Fruit fly (Drosophila melanogaster) whole organism, embryonic: ENCODE measurements around the gene Ssl2.

Experiments used
- Blimp-1 ChIP-seq: fragments of 200-800 bp; sonication (Bioruptor generic); optimal IDR thresholded peaks from 3 replicates; lab custom pipeline; 2018; ENCODE audit warnings: missing biosample characterization, missing genetic modification characterization, mild to moderate bottlenecking, moderate library complexity, missing genetic modification reagents
- BtbVII ChIP-seq: fragments of 200-800 bp; sonication (Bioruptor generic); optimal IDR thresholded peaks from 3 replicates; lab custom pipeline; 2017; ENCODE audit warnings: missing biosample characterization, mild to moderate bottlenecking, missing genetic modification characterization
- CG1024 ChIP-seq: fragments of 200-800 bp; sonication (Bioruptor generic); IDR thresholded peaks from 2 replicates; pipeline ENCODE4 v1.3.6; 2022; ENCODE audit warnings: missing biosample characterization, missing genetic modification characterization
- CG10654 ChIP-seq: fragments of 200-800 bp; sonication (Bioruptor generic); optimal IDR thresholded peaks from 2 replicates; lab custom pipeline; 2016; ENCODE audit warnings: missing biosample characterization, missing genetic modification characterization
- CG11504 ChIP-seq: fragments of 200-800 bp; sonication (Bioruptor generic); optimal IDR thresholded peaks from 3 replicates; lab custom pipeline; 2019; ENCODE audit warnings: missing biosample characterization, mild to moderate bottlenecking, missing genetic modification characterization, moderate library complexity
- CG12299 ChIP-seq: fragments of 200-800 bp; sonication (Bioruptor generic); optimal IDR thresholded peaks from 2 replicates; lab custom pipeline; 2018; ENCODE audit warnings: missing biosample characterization, mild to moderate bottlenecking, missing genetic modification characterization
- CG1233 ChIP-seq: fragments of 200-800 bp; sonication (Bioruptor generic); optimal IDR thresholded peaks from 4 replicates; lab custom pipeline; 2018; ENCODE audit warnings: missing biosample characterization, mild to moderate bottlenecking, missing genetic modification characterization
- CG14667 ChIP-seq: fragments of 200-800 bp; sonication (Bioruptor generic); IDR thresholded peaks from 2 replicates; pipeline ENCODE4 v1.3.6; 2022; ENCODE audit warnings: missing biosample characterization, missing genetic modification characterization
- CG15696 ChIP-seq: fragments of 200-800 bp; sonication (Bioruptor generic); optimal IDR thresholded peaks from 2 replicates; lab custom pipeline; 2019; ENCODE audit warnings: missing biosample characterization, mild to moderate bottlenecking, missing genetic modification characterization, moderate library complexity
- CG1647 ChIP-seq: fragments of 200-800 bp; sonication (Bioruptor generic); optimal IDR thresholded peaks from 3 replicates; lab custom pipeline; 2016; ENCODE audit warnings: missing biosample characterization, missing genetic modification characterization
- CG16779 ChIP-seq: fragments of 200-800 bp; sonication (Bioruptor generic); IDR thresholded peaks from 2 replicates; pipeline ENCODE4 v1.3.6; 2022; ENCODE audit warnings: missing biosample characterization, missing genetic modification characterization
- CG17568 ChIP-seq: fragments of 200-800 bp; sonication (Bioruptor generic); optimal IDR thresholded peaks from 2 replicates; lab custom pipeline; 2018; ENCODE audit warnings: missing biosample characterization, mild to moderate bottlenecking, missing genetic modification characterization, moderate library complexity
- CG17912 ChIP-seq: fragments of 200-800 bp; sonication (Bioruptor generic); optimal IDR thresholded peaks from 2 replicates; lab custom pipeline; 2018; ENCODE audit warnings: missing biosample characterization, mild to moderate bottlenecking, missing genetic modification characterization
- CG30403 ChIP-seq: fragments of 200-800 bp; sonication (Bioruptor generic); optimal IDR thresholded peaks from 3 replicates; lab custom pipeline; 2016; ENCODE audit warnings: missing biosample characterization, missing genetic modification characterization
- CG31441 ChIP-seq: fragments of 200-800 bp; sonication (Bioruptor generic); IDR thresholded peaks from 2 replicates; pipeline ENCODE4 v1.3.6; 2022; ENCODE audit warnings: missing biosample characterization, missing genetic modification characterization
- CG4282 ChIP-seq: fragments of 200-800 bp; sonication (Bioruptor generic); optimal IDR thresholded peaks from 2 replicates; lab custom pipeline; 2016; ENCODE audit warnings: missing biosample characterization, missing genetic modification characterization
- CG4424 ChIP-seq: fragments of 200-800 bp; sonication (Bioruptor generic); optimal IDR thresholded peaks from 3 replicates; lab custom pipeline; 2016; ENCODE audit warnings: missing biosample characterization, missing genetic modification characterization
- CG6254 ChIP-seq: fragments of 200-800 bp; sonication (Bioruptor generic); optimal IDR thresholded peaks from 3 replicates; lab custom pipeline; 2017; ENCODE audit warnings: mild to moderate bottlenecking, missing biosample characterization, missing genetic modification reagents, missing genetic modification characterization
- CG6654 ChIP-seq: fragments of 200-800 bp; sonication (Bioruptor generic); optimal IDR thresholded peaks from 2 replicates; lab custom pipeline; 2017; ENCODE audit warnings: missing biosample characterization, mild to moderate bottlenecking, missing genetic modification characterization
- CG7963 ChIP-seq: fragments of 200-800 bp; sonication (Bioruptor generic); IDR thresholded peaks from 3 replicates; pipeline ENCODE4 v1.3.6; 2022; ENCODE audit warnings: missing biosample characterization, missing genetic modification characterization; ENCODE audit not compliant: partially characterized antibody
- CG8478 ChIP-seq: fragments of >200 bp; optimal IDR thresholded peaks from 2 replicates; lab custom pipeline; 2018
- CG8924 ChIP-seq: fragments of 200-800 bp; optimal IDR thresholded peaks from 3 replicates; lab custom pipeline; 2019; ENCODE audit warnings: missing biosample characterization, mild to moderate bottlenecking, missing genetic modification characterization, moderate library complexity
- Camta ChIP-seq: fragments of 200-800 bp; sonication (Bioruptor generic); optimal IDR thresholded peaks from 2 replicates; lab custom pipeline; 2016; ENCODE audit warnings: missing biosample characterization, missing genetic modification characterization
- Dek ChIP-seq: fragments of 200-800 bp; sonication (Bioruptor generic); optimal IDR thresholded peaks from 3 replicates; lab custom pipeline; 2019; ENCODE audit warnings: missing biosample characterization, mild to moderate bottlenecking, missing genetic modification characterization, moderate library complexity
- Gug ChIP-seq: fragments of 200-800 bp; sonication (Bioruptor generic); IDR thresholded peaks from 4 replicates; pipeline ENCODE4 v1.3.6; 2022; ENCODE audit warnings: missing biosample characterization, missing genetic modification characterization
- HHEX ChIP-seq: fragments of 200-800 bp; sonication (Bioruptor generic); optimal IDR thresholded peaks from 3 replicates; lab custom pipeline; 2017; ENCODE audit warnings: missing biosample characterization, mild to moderate bottlenecking, missing genetic modification characterization, missing genetic modification reagents
- Hr39 ChIP-seq: fragments of >200 bp; optimal IDR thresholded peaks from 2 replicates; lab custom pipeline; 2017
- Oaz ChIP-seq: fragments of 200-800 bp; sonication (Bioruptor generic); IDR thresholded peaks from 2 replicates; pipeline ENCODE4 v1.3.6; 2022; ENCODE audit warnings: missing biosample characterization, missing genetic modification characterization
- Sox100B ChIP-seq: fragments of 200-800 bp; sonication (Bioruptor generic); optimal IDR thresholded peaks from 3 replicates; lab custom pipeline; 2018; ENCODE audit warnings: missing biosample characterization, mild to moderate bottlenecking, missing genetic modification characterization
- Sry-δ ChIP-seq: fragments of 200-800 bp; sonication (Bioruptor generic); optimal IDR thresholded peaks from 2 replicates; lab custom pipeline; 2016; ENCODE audit warnings: missing biosample characterization, missing genetic modification characterization
- YL-1 ChIP-seq: fragments of 200-800 bp; sonication (Bioruptor generic); optimal IDR thresholded peaks from 3 replicates; lab custom pipeline; 2017; ENCODE audit warnings: missing biosample characterization, mild to moderate bottlenecking, missing genetic modification characterization
- amos ChIP-seq: fragments of 200-800 bp; sonication (Bioruptor generic); IDR thresholded peaks from 2 replicates; pipeline ENCODE4 v1.3.6; 2022; ENCODE audit warnings: missing biosample characterization, missing genetic modification characterization; ENCODE audit not compliant: partially characterized antibody
- aop ChIP-seq: fragments of 200-800 bp; sonication (Bioruptor generic); IDR thresholded peaks from 2 replicates; pipeline ENCODE4 v1.3.6; 2022; ENCODE audit warnings: missing biosample characterization, missing genetic modification characterization
- crol ChIP-seq: fragments of 200-800 bp; sonication (Bioruptor generic); IDR thresholded peaks from 2 replicates; pipeline ENCODE4 v1.3.6; 2022; ENCODE audit warnings: missing biosample characterization, missing genetic modification characterization
- crp ChIP-seq, 2 experiments: fragments of 200-800 bp; sonication (Bioruptor generic); optimal IDR thresholded peaks; 2 replicates in 1 of 2; 3 replicates in 1 of 2; lab custom pipeline; 2017; ENCODE audit warnings: missing biosample characterization in 2 of 2, missing genetic modification characterization in 2 of 2, mild to moderate bottlenecking in 1 of 2, moderate library complexity in 1 of 2
- emc ChIP-seq: fragments of 200-800 bp; sonication (Bioruptor generic); optimal IDR thresholded peaks from 2 replicates; lab custom pipeline; 2016; ENCODE audit warnings: missing biosample characterization, missing genetic modification characterization
- en ChIP-seq: fragments of 200-800 bp; sonication (Bioruptor generic); optimal IDR thresholded peaks from 2 replicates; lab custom pipeline; 2016; ENCODE audit warnings: missing biosample characterization, missing genetic modification characterization
- esg ChIP-seq: fragments of 200-800 bp; sonication (Bioruptor generic); conservative IDR thresholded peaks from 2 replicates; pipeline ENCODE4 v1.3.6; 2022; ENCODE audit warnings: missing biosample characterization, missing genetic modification characterization
- gcm ChIP-seq: fragments of 200-800 bp; sonication (Bioruptor generic); optimal IDR thresholded peaks from 2 replicates; lab custom pipeline; 2019; ENCODE audit warnings: missing biosample characterization, mild to moderate bottlenecking, missing genetic modification characterization, moderate library complexity
- grau ChIP-seq: fragments of 200-800 bp; optimal IDR thresholded peaks from 3 replicates; lab custom pipeline; 2019; ENCODE audit warnings: missing biosample characterization, mild to moderate bottlenecking, missing genetic modification characterization, moderate library complexity
- hkb ChIP-seq, 2 experiments: fragments of 200-800 bp in 1 of 2; fragments of >200 bp in 1 of 2; sonication (Bioruptor generic) in 1 of 2; IDR thresholded peaks in 1 of 2; optimal IDR thresholded peaks in 1 of 2; 2 replicates each; pipeline versions ENCODE4 v1.3.6 to Lab custom; 2017 to 2022; ENCODE audit warnings: missing biosample characterization in 1 of 2, missing genetic modification characterization in 1 of 2
- jigr1 ChIP-seq: fragments of 200-800 bp; sonication (Bioruptor generic); IDR thresholded peaks from 3 replicates; pipeline ENCODE4 v1.3.6; 2022; ENCODE audit warnings: missing biosample characterization, missing genetic modification characterization
- psq ChIP-seq: fragments of 200-800 bp; sonication (Bioruptor generic); optimal IDR thresholded peaks from 2 replicates; lab custom pipeline; 2017; ENCODE audit warnings: missing biosample characterization, missing genetic modification characterization
- row ChIP-seq: fragments of 200-800 bp; sonication (Bioruptor generic); IDR thresholded peaks from 3 replicates; pipeline ENCODE4 v1.3.6; 2022; ENCODE audit warnings: missing biosample characterization, missing genetic modification characterization
- sisA ChIP-seq: fragments of 200-800 bp; sonication (Bioruptor generic); IDR thresholded peaks from 2 replicates; pipeline ENCODE4 v1.3.6; 2022; ENCODE audit warnings: missing biosample characterization, missing genetic modification characterization
- sqz ChIP-seq: fragments of 200-800 bp; sonication (Bioruptor generic); optimal IDR thresholded peaks from 3 replicates; lab custom pipeline; 2018; ENCODE audit warnings: missing biosample characterization, mild to moderate bottlenecking, missing genetic modification characterization
- stc ChIP-seq: fragments of 200-800 bp; sonication (Bioruptor generic); IDR thresholded peaks from 2 replicates; pipeline ENCODE4 v1.3.6; 2022; ENCODE audit warnings: missing biosample characterization, missing genetic modification characterization
- tll ChIP-seq, 2 experiments: fragments of 200-800 bp in 1 of 2; fragments of >200 bp in 1 of 2; sonication (Bioruptor generic) in 1 of 2; optimal IDR thresholded peaks; 2 replicates each; lab custom pipeline; 2017 to 2019; ENCODE audit warnings: missing biosample characterization in 2 of 2, missing genetic modification characterization in 2 of 2, mild to moderate bottlenecking in 1 of 2, moderate library complexity in 1 of 2
- twi ChIP-seq: fragments of 200-800 bp; optimal IDR thresholded peaks from 2 replicates; lab custom pipeline; 2019; ENCODE audit warnings: missing biosample characterization, mild to moderate bottlenecking, missing genetic modification characterization, moderate library complexity
- zfh1 ChIP-seq: fragments of 200-800 bp; sonication (Bioruptor generic); IDR thresholded peaks from 3 replicates; pipeline ENCODE4 v1.3.6; 2022; ENCODE audit warnings: missing biosample characterization, missing genetic modification characterization

Ssl2 gene

DNA sequence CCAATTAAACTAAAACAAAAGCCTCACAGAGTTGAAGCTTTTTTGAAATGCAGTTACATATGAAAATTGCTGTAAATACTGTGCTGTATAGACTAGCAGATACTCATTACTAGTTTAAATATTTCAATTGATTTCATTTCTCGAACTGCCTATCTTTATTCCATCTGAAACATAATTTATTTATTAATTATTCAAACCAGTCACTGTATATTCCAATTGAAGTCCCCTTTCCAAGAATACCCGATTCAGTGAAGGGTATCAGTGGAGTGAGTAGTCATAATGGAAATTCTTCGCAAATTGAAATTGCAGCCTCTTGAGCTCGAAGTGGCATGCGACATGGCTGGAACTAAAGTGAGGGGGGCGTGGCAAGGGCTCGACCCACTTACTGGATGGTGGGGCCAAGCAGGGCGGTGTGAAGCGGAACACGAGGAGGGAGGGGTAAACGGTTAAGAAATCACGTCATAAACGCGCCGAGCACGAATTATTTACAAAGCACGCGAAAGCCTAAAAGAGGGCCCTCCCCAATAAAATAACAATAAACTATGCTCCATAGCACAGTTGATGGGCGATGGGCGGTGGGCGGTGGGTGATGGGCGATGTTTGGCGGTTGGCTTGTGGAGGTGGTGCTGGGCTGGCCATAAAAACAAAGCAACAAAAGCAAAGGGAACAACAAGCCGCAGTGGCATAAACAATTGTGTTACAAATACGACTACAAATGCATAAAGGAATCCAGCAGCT is 27.4 kb downstream of the Ssl2 start (continued):
- TF ChIP-seq CG31441 (GFP tag; lab: Robert Waterston, UW) = peak; percentile 50; the same call in 1 of the 2 replicates
- no peak for TF ChIP-seq Oaz (GFP tag; lab: Robert Waterston, UW)
- TF ChIP-seq CG1024 = no peak
- TF ChIP-seq Camta (GFP tag; lab: Kevin White, UChicago) = peak; percentile 1
- TF ChIP-seq CG8478 (lab: Kevin White, UChicago) = no peak
- no peak for TF ChIP-seq crp (GFP tag; optimal IDR thresholded peaks at IDR 0.05; lab: Kevin White, UChicago)
- no peak for TF ChIP-seq hkb (optimal IDR thresholded peaks at IDR 0.05; lab: Kevin White, UChicago)
- 0 out of 2 replicates have a peak, but pooled peaks have one; percentile 25 for TF ChIP-seq hkb (GFP tag; IDR thresholded peaks at IDR 0.05; lab: Robert Waterston, UW)
- no peak for TF ChIP-seq CG6254
- TF ChIP-seq CG15696 (tag; lab: Kevin White, UChicago) = no peak
- no peak for TF ChIP-seq en (GFP tag; lab: Kevin White, UChicago)
- TF ChIP-seq YL-1 = no peak
- no peak for TF ChIP-seq stc (GFP tag; lab: Robert Waterston, UW)
- TF ChIP-seq twi (tag; lab: Kevin White, UChicago) = no peak
- TF ChIP-seq esg (GFP tag; lab: Robert Waterston, UW) = peak; percentile 47
- peak; percentile 22 for TF ChIP-seq HHEX (GFP tag; lab: Kevin White, UChicago)
- peak; percentile 74 for TF ChIP-seq CG11504 (tag; lab: Kevin White, UChicago)
- TF ChIP-seq tll (GFP tag; optimal IDR thresholded peaks at IDR 0.05; lab: Kevin White, UChicago) = no peak
- peak; percentile 58 for TF ChIP-seq crol (GFP tag; lab: Robert Waterston, UW)
- peak; percentile 69 for TF ChIP-seq row
- TF ChIP-seq CG17568 (GFP tag; lab: Kevin White, UChicago) = no peak
- TF ChIP-seq CG16779 (GFP tag; lab: Robert Waterston, UW) = no peak
- TF ChIP-seq Sry-δ (GFP tag; lab: Kevin White, UChicago) = no peak
- TF ChIP-seq grau (tag; lab: Kevin White, UChicago) = peak; percentile 47
- peak; percentile 27; the same call in 1 of the 2 replicates for TF ChIP-seq sisA (GFP tag; lab: Robert Waterston, UW)
- no peak for TF ChIP-seq amos (GFP tag; lab: Robert Waterston, UW)
- TF ChIP-seq CG4282 (GFP tag; lab: Kevin White, UChicago) = no peak
- peak; percentile 25 for TF ChIP-seq CG8924 (tag; lab: Kevin White, UChicago)
- TF ChIP-seq BtbVII (GFP tag; lab: Kevin White, UChicago) = no peak
- TF ChIP-seq Gug = peak; percentile 25; the same call in 1 of the 4 replicates
- TF ChIP-seq CG14667 = no peak
- no peak for TF ChIP-seq aop (GFP tag; lab: Robert Waterston, UW)
- TF ChIP-seq Blimp-1 (GFP tag; lab: Kevin White, UChicago) = peak; percentile 40
- no peak for TF ChIP-seq CG7963
- no peak for TF ChIP-seq Hr39 (lab: Kevin White, UChicago)
- no peak for TF ChIP-seq Dek (tag; lab: Kevin White, UChicago)
- no peak for TF ChIP-seq psq (GFP tag; lab: Kevin White, UChicago)
- no peak for TF ChIP-seq CG17912 (GFP tag; lab: Kevin White, UChicago)
- no peak for TF ChIP-seq sqz (GFP tag; lab: Kevin White, UChicago)
- no peak for TF ChIP-seq gcm (GFP tag; lab: Kevin White, UChicago)
- TF ChIP-seq Sox100B (GFP tag; lab: Kevin White, UChicago) = peak; percentile 11
- TF ChIP-seq jigr1 (GFP tag; lab: Robert Waterston, UW) = no peak
- TF ChIP-seq CG12299 (tag; lab: Kevin White, UChicago) = no peak
- peak; percentile 38 for TF ChIP-seq CG4424 (GFP tag; lab: Kevin White, UChicago)
- peak; percentile 39 for TF ChIP-seq CG30403 (GFP tag; lab: Kevin White, UChicago)
- TF ChIP-seq emc (GFP tag; lab: Kevin White, UChicago) = no peak
- TF ChIP-seq CG1233 (GFP tag; lab: Kevin White, UChicago) = peak; percentile 7
- no peak for TF ChIP-seq CG6654 (GFP tag; lab: Kevin White, UChicago)
- TF ChIP-seq CG1647 (GFP tag; lab: Kevin White, UChicago) = no peak
- 0 out of 3 replicates have a peak, but pooled peaks have one; percentile 32 for TF ChIP-seq zfh1 (GFP tag; lab: Robert Waterston, UW)
- TF ChIP-seq CG10654 (GFP tag; lab: Kevin White, UChicago) = no peak
